Worm (Caenorhabditis elegans): ENCODE results near the gene F45E12.6.

- TF ChIP-seq zag-1 (tag; optimal IDR thresholded peaks at IDR 0.05) (no peak), lir-3 (tag; optimal IDR thresholded peaks at IDR 0.05) (no peak), skn-1 (tag; optimal IDR thresholded peaks at IDR 0.05) (no peak), ceh-44 (GFP tag; IDR thresholded peaks at IDR 0.05) (no peak), ama-1 (optimal IDR thresholded peaks at IDR 0.05) (no peak), aha-1 (tag) (peak; percentile 23), nhr-28 (tag; optimal IDR thresholded peaks at IDR 0.05) (peak; percentile 78), nhr-76 (tag; optimal IDR thresholded peaks at IDR 0.05) (no peak), lin-13 (GFP tag; optimal IDR thresholded peaks at IDR 0.05) (no peak), lim-7 (GFP tag; IDR thresholded peaks at IDR 0.05) (no peak), hmg-1.1 (GFP tag; IDR thresholded peaks at IDR 0.05) (no peak), T26A8.4 (GFP tag; IDR thresholded peaks at IDR 0.05) (no peak), ceh-20 (GFP tag; IDR thresholded peaks at IDR 0.05) (peak; percentile 94), ces-1 (GFP tag; optimal IDR thresholded peaks at IDR 0.05) (no peak)
Measured at ce11 chrII:7287709-7288108, 26.3 kb downstream of the F45E12.6 start.

Data from whole organism, L4 larva.